Fruit fly (Drosophila melanogaster) whole organism, embryonic: ENCODE measurements around the gene SK.

Experiments
- ATbp ChIP-seq: fragments of 200-800 bp; sonication (Bioruptor generic); optimal IDR thresholded peaks from 2 replicates; lab custom pipeline; 2017; ENCODE audit warnings: missing biosample characterization, mild to moderate bottlenecking, missing genetic modification characterization, missing genetic modification reagents
- Atf-2 ChIP-seq: fragments of 200-800 bp; sonication (Bioruptor generic); optimal IDR thresholded peaks from 2 replicates; lab custom pipeline; 2016; ENCODE audit warnings: missing biosample characterization, missing genetic modification characterization
- Bgb ChIP-seq: fragments of 200-800 bp; sonication (Bioruptor generic); IDR thresholded peaks from 2 replicates; pipeline ENCODE4 v1.3.6; 2022; ENCODE audit warnings: missing biosample characterization, missing genetic modification characterization; ENCODE audit not compliant: partially characterized antibody
- CG11085 ChIP-seq: fragments of 200-800 bp; sonication (Bioruptor generic); IDR thresholded peaks from 2 replicates; pipeline ENCODE4 v1.3.6; 2022; ENCODE audit warnings: missing biosample characterization, missing genetic modification characterization
- CG12104 ChIP-seq: fragments of 200-800 bp; sonication (Bioruptor generic); optimal IDR thresholded peaks from 3 replicates; lab custom pipeline; 2016; ENCODE audit warnings: missing biosample characterization, missing genetic modification characterization
- CG13287 ChIP-seq: fragments of 200-800 bp; sonication (Bioruptor generic); IDR thresholded peaks from 2 replicates; pipeline ENCODE4 v1.3.6; 2022; ENCODE audit warnings: missing biosample characterization, missing genetic modification characterization; ENCODE audit not compliant: partially characterized antibody
- CG14860 ChIP-seq: fragments of 200-800 bp; sonication (Bioruptor generic); IDR thresholded peaks from 3 replicates; pipeline ENCODE4 v1.3.6; 2022; ENCODE audit warnings: missing biosample characterization, missing genetic modification characterization; ENCODE audit not compliant: partially characterized antibody
- CG18619 ChIP-seq: fragments of 200-800 bp; sonication (Bioruptor generic); optimal IDR thresholded peaks from 3 replicates; lab custom pipeline; 2017; ENCODE audit warnings: missing biosample characterization, mild to moderate bottlenecking, missing genetic modification characterization
- CG2202 ChIP-seq: fragments of 200-800 bp; sonication (Bioruptor generic); optimal IDR thresholded peaks from 2 replicates; lab custom pipeline; 2018; ENCODE audit warnings: missing biosample characterization, mild to moderate bottlenecking, missing genetic modification characterization
- CG30431 ChIP-seq: fragments of 200-800 bp; sonication (Bioruptor generic); optimal IDR thresholded peaks from 2 replicates; lab custom pipeline; 2017; ENCODE audit warnings: missing biosample characterization, missing genetic modification characterization
- CG32767 ChIP-seq: fragments of 200-800 bp; sonication (Bioruptor generic); IDR thresholded peaks from 2 replicates; pipeline ENCODE4 v1.3.6; 2022; ENCODE audit warnings: missing biosample characterization, missing genetic modification characterization
- CG3407 ChIP-seq: fragments of 200-800 bp; sonication (Bioruptor generic); optimal IDR thresholded peaks from 2 replicates; lab custom pipeline; 2018; ENCODE audit warnings: missing biosample characterization, mild to moderate bottlenecking, missing genetic modification characterization
- CG34422 ChIP-seq: fragments of 200-800 bp; sonication (Bioruptor generic); IDR thresholded peaks from 3 replicates; pipeline ENCODE4 v1.3.6; 2022; ENCODE audit warnings: missing biosample characterization, missing genetic modification characterization
- CG4404 ChIP-seq: fragments of 200-800 bp; sonication (Bioruptor generic); IDR thresholded peaks from 2 replicates; pipeline ENCODE4 v1.3.6; 2022; ENCODE audit warnings: missing biosample characterization, missing genetic modification characterization
- CG4617 ChIP-seq: fragments of 200-800 bp; sonication (Bioruptor generic); optimal IDR thresholded peaks from 3 replicates; lab custom pipeline; 2016; ENCODE audit warnings: missing biosample characterization, missing genetic modification characterization, borderline replicate concordance
- CG6683 ChIP-seq: fragments of 200-800 bp; sonication (Bioruptor generic); optimal IDR thresholded peaks from 2 replicates; lab custom pipeline; 2017; ENCODE audit warnings: missing biosample characterization, mild to moderate bottlenecking, missing genetic modification characterization, missing genetic modification reagents
- CG7963 ChIP-seq: fragments of 200-800 bp; sonication (Bioruptor generic); IDR thresholded peaks from 3 replicates; pipeline ENCODE4 v1.3.6; 2022; ENCODE audit warnings: missing biosample characterization, missing genetic modification characterization; ENCODE audit not compliant: partially characterized antibody
- CG9817 ChIP-seq: fragments of 200-800 bp; sonication (Bioruptor generic); optimal IDR thresholded peaks from 2 replicates; lab custom pipeline; 2018; ENCODE audit warnings: missing biosample characterization, mild to moderate bottlenecking, missing genetic modification characterization, moderate library complexity
- Chrac-16 ChIP-seq: fragments of 200-800 bp; sonication (Bioruptor generic); optimal IDR thresholded peaks from 3 replicates; lab custom pipeline; 2016; ENCODE audit warnings: missing biosample characterization, missing genetic modification characterization
- Doc3 ChIP-seq: fragments of 200-800 bp; sonication (Bioruptor generic); IDR thresholded peaks from 3 replicates; pipeline ENCODE4 v1.3.6; 2022; ENCODE audit warnings: missing biosample characterization, missing genetic modification characterization; ENCODE audit not compliant: partially characterized antibody
- ERR ChIP-seq: fragments of 200-800 bp; sonication (Bioruptor generic); optimal IDR thresholded peaks from 2 replicates; lab custom pipeline; 2016; ENCODE audit warnings: missing biosample characterization, missing genetic modification characterization
- Gsc ChIP-seq: fragments of 200-800 bp; sonication (Bioruptor generic); IDR thresholded peaks from 2 replicates; pipeline ENCODE4 v1.3.6; 2022; ENCODE audit warnings: missing biosample characterization, missing genetic modification characterization
- H2.0 ChIP-seq: fragments of 200-800 bp; sonication (Bioruptor generic); IDR thresholded peaks from 2 replicates; pipeline ENCODE4 v1.3.6; 2022; ENCODE audit warnings: missing biosample characterization, missing genetic modification characterization
- HLH54F ChIP-seq: fragments of 200-800 bp; sonication (Bioruptor generic); optimal IDR thresholded peaks from 3 replicates; lab custom pipeline; 2016; ENCODE audit warnings: missing biosample characterization, missing genetic modification characterization
- Hey ChIP-seq: fragments of 200-800 bp; sonication (Bioruptor generic); optimal IDR thresholded peaks from 3 replicates; lab custom pipeline; 2018; ENCODE audit warnings: missing biosample characterization, mild to moderate bottlenecking, missing genetic modification characterization
- Hsf ChIP-seq: fragments of 200-800 bp; sonication (Bioruptor generic); optimal IDR thresholded peaks from 3 replicates; lab custom pipeline; 2016; ENCODE audit warnings: missing biosample characterization, missing genetic modification characterization
- MBD-R2 ChIP-seq: fragments of 200-800 bp; sonication (Bioruptor generic); IDR thresholded peaks from 2 replicates; pipeline ENCODE4 v1.3.6; 2022; ENCODE audit warnings: missing biosample characterization, missing genetic modification characterization
- Max ChIP-seq: fragments of 200-800 bp; sonication (Bioruptor generic); optimal IDR thresholded peaks from 2 replicates; lab custom pipeline; 2016; ENCODE audit warnings: missing biosample characterization, mild to moderate bottlenecking, missing genetic modification characterization
- NC2α ChIP-seq: fragments of 200-800 bp; sonication (Bioruptor generic); optimal IDR thresholded peaks from 2 replicates; lab custom pipeline; 2016; ENCODE audit warnings: missing biosample characterization, missing genetic modification characterization
- Oli ChIP-seq: fragments of 200-800 bp; sonication (Bioruptor generic); optimal IDR thresholded peaks from 2 replicates; lab custom pipeline; 2018; ENCODE audit warnings: missing biosample characterization, mild to moderate bottlenecking, missing genetic modification characterization, moderate library complexity
- Sin3A ChIP-seq: fragments of >200 bp; optimal IDR thresholded peaks from 2 replicates; lab custom pipeline; 2018
- Ssrp ChIP-seq: fragments of 200-800 bp; sonication (Bioruptor generic); optimal IDR thresholded peaks from 2 replicates; lab custom pipeline; 2018; ENCODE audit warnings: missing biosample characterization, mild to moderate bottlenecking, missing genetic modification characterization, moderate library complexity
- YL-1 ChIP-seq: fragments of 200-800 bp; sonication (Bioruptor generic); optimal IDR thresholded peaks from 3 replicates; lab custom pipeline; 2017; ENCODE audit warnings: missing biosample characterization, mild to moderate bottlenecking, missing genetic modification characterization
- cg ChIP-seq: fragments of 200-800 bp; sonication (Bioruptor generic); optimal IDR thresholded peaks from 3 replicates; lab custom pipeline; 2019; ENCODE audit warnings: missing biosample characterization, mild to moderate bottlenecking, missing genetic modification characterization, moderate library complexity
- chif ChIP-seq, 2 experiments: fragments of 200-800 bp; sonication (Bioruptor generic); optimal IDR thresholded peaks; 3 replicates each; lab custom pipeline; 2016; ENCODE audit warnings: missing biosample characterization in 2 of 2, missing genetic modification characterization in 2 of 2
- dm ChIP-seq: fragments of 200-800 bp; sonication (Bioruptor generic); optimal IDR thresholded peaks from 3 replicates; lab custom pipeline; 2016; ENCODE audit warnings: missing biosample characterization, missing genetic modification characterization
- dmrt11E ChIP-seq: fragments of 200-800 bp; sonication (Bioruptor generic); optimal IDR thresholded peaks from 3 replicates; lab custom pipeline; 2018; ENCODE audit warnings: missing biosample characterization, mild to moderate bottlenecking, missing genetic modification characterization, moderate library complexity
- eve ChIP-seq, 2 experiments: fragments of >200 bp; optimal IDR thresholded peaks; 2 replicates each; lab custom pipeline; 2017; ENCODE audit warnings: missing biosample characterization in 2 of 2, missing genetic modification characterization in 2 of 2
- fd3F ChIP-seq: fragments of 200-800 bp; sonication (Bioruptor generic); optimal IDR thresholded peaks from 2 replicates; lab custom pipeline; 2018; ENCODE audit warnings: missing biosample characterization, mild to moderate bottlenecking, missing genetic modification characterization, moderate library complexity
- gem ChIP-seq: fragments of 200-800 bp; sonication (Bioruptor generic); optimal IDR thresholded peaks from 2 replicates; lab custom pipeline; 2019; ENCODE audit warnings: missing biosample characterization, mild to moderate bottlenecking, missing genetic modification characterization, moderate library complexity
- grau ChIP-seq: fragments of 200-800 bp; optimal IDR thresholded peaks from 3 replicates; lab custom pipeline; 2019; ENCODE audit warnings: missing biosample characterization, mild to moderate bottlenecking, missing genetic modification characterization, moderate library complexity
- ham ChIP-seq: fragments of 200-800 bp; sonication (Bioruptor generic); IDR thresholded peaks from 2 replicates; pipeline ENCODE4 v1.3.6; 2022; ENCODE audit warnings: missing biosample characterization, missing genetic modification characterization
- hb ChIP-seq: fragments of 200-800 bp; sonication (Bioruptor generic); IDR thresholded peaks from 3 replicates; pipeline ENCODE4 v1.3.6; 2022; ENCODE audit warnings: missing biosample characterization, missing genetic modification characterization; ENCODE audit not compliant: partially characterized antibody
- hbn ChIP-seq: fragments of 200-800 bp; sonication (Bioruptor generic); IDR thresholded peaks from 2 replicates; pipeline ENCODE4 v1.3.6; 2022; ENCODE audit warnings: missing biosample characterization, missing genetic modification characterization; ENCODE audit not compliant: partially characterized antibody
- inv ChIP-seq: fragments of 200-800 bp; sonication (Bioruptor generic); IDR thresholded peaks from 2 replicates; pipeline ENCODE4 v1.3.6; 2022; ENCODE audit warnings: missing biosample characterization, missing genetic modification characterization; ENCODE audit not compliant: partially characterized antibody
- luna ChIP-seq: fragments of 200-800 bp; sonication (Bioruptor generic); optimal IDR thresholded peaks from 2 replicates; lab custom pipeline; 2016; ENCODE audit warnings: missing biosample characterization, missing genetic modification characterization
- ssp ChIP-seq: fragments of 200-800 bp; sonication (Bioruptor generic); IDR thresholded peaks from 2 replicates; pipeline ENCODE4 v1.3.6; 2022; ENCODE audit warnings: missing biosample characterization, missing genetic modification characterization
- stwl ChIP-seq: fragments of 200-800 bp; sonication (Bioruptor generic); optimal IDR thresholded peaks from 3 replicates; lab custom pipeline; 2018; ENCODE audit warnings: missing biosample characterization, mild to moderate bottlenecking, missing genetic modification characterization, moderate library complexity
- vfl ChIP-seq: fragments of 200-800 bp; sonication (Bioruptor generic); optimal IDR thresholded peaks from 2 replicates; lab custom pipeline; 2016; ENCODE audit warnings: missing biosample characterization, missing genetic modification characterization
- wor ChIP-seq: fragments of 200-800 bp; sonication (Bioruptor generic); IDR thresholded peaks from 2 replicates; pipeline ENCODE4 v1.3.6; 2022; ENCODE audit warnings: missing biosample characterization, missing genetic modification characterization

The SK gene

DNA sequence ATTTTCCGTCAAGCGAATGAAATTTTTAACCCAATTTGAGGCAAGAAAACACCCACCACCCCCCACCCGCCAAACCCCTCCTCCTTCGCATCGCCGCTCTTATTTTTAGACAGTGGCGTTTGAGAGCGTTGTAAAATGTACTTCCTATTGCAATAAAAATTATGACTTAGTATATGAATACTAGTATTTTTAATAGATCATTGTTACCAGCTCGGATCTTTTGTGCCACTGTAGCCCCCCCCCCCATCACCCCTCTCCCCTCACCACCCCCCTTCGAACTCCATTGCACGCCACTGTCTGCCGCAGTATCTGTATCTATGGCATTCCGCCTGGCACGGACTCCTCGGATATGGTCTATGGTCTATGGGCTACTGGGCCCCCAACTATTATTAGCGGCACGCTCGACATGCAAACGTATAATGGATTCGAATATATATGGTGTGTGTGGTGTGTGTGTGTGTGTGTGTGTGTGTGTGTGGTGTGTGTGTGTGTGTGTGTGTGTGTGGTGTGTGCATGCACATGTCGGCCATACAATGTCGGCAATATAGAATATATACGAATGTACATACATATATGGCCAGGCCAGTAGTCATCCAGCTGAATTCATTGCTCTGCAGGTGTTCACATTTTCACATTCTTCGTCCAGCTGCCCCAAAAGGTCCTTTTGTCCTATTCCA is 10.0 kb downstream of the SK start (continued):
- TF ChIP-seq CG11085 (no peak), cg (GFP tag; lab: Kevin White, UChicago) (peak; percentile 11), ATbp (GFP tag; lab: Kevin White, UChicago) (peak; percentile 27), eve (GFP tag; optimal IDR thresholded peaks at IDR 0.05; lab: Kevin White, UChicago) (no peak), Hey (tag; lab: Kevin White, UChicago) (no peak), CG2202 (tag; lab: Kevin White, UChicago) (no peak), Max (GFP tag; lab: Kevin White, UChicago) (no peak), gem (tag; lab: Kevin White, UChicago) (peak; percentile 47), Bgb (GFP tag; lab: Robert Waterston, UW) (no peak), Ssrp (no peak), CG34422 (GFP tag; lab: Robert Waterston, UW) (no peak), Oli (tag; lab: Kevin White, UChicago) (peak; percentile 21), ssp (GFP tag; lab: Robert Waterston, UW) (peak; percentile 40), wor (GFP tag; lab: Robert Waterston, UW) (no peak), ERR (GFP tag; lab: Kevin White, UChicago) (no peak), CG18619 (GFP tag; lab: Kevin White, UChicago) (no peak), inv (GFP tag; lab: Robert Waterston, UW) (no peak), H2.0 (peak; percentile 21; the same call in 1 of the 2 replicates), CG6683 (GFP tag; lab: Kevin White, UChicago) (no peak), CG32767 (0 out of 2 replicates have a peak, but pooled peaks have one; percentile 24), HLH54F (GFP tag; lab: Kevin White, UChicago) (no peak), Atf-2 (GFP tag; lab: Kevin White, UChicago) (no peak), stwl (tag; lab: Kevin White, UChicago) (no peak), CG3407 (GFP tag; lab: Kevin White, UChicago) (no peak), grau (tag; lab: Kevin White, UChicago) (peak; percentile 15), YL-1 (GFP tag; lab: Kevin White, UChicago) (no peak), dmrt11E (no peak), CG30431 (GFP tag; lab: Kevin White, UChicago) (no peak), hb (GFP tag; lab: Robert Waterston, UW) (no peak), CG4404 (GFP tag; lab: Robert Waterston, UW) (no peak), CG9817 (no peak), fd3F (GFP tag; lab: Kevin White, UChicago) (no peak), Hsf (GFP tag; lab: Kevin White, UChicago) (no peak), dm (GFP tag; lab: Kevin White, UChicago) (no peak), CG4617 (no peak), chif (GFP tag; optimal IDR thresholded peaks at IDR 0.05; lab: Kevin White, UChicago) (no peak), MBD-R2 (GFP tag; lab: Robert Waterston, UW) (no peak), Gsc (GFP tag; lab: Robert Waterston, UW) (0 out of 2 replicates have a peak, but pooled peaks have one; percentile 24), Doc3 (GFP tag; lab: Robert Waterston, UW) (no peak), CG14860 (GFP tag; lab: Robert Waterston, UW) (no peak), hbn (GFP tag; lab: Robert Waterston, UW) (no peak), Chrac-16 (no peak), CG12104 (GFP tag; lab: Kevin White, UChicago) (no peak), vfl (GFP tag; lab: Kevin White, UChicago) (no peak), ham (no peak), luna (GFP tag; lab: Kevin White, UChicago) (no peak), NC2α (GFP tag; lab: Kevin White, UChicago) (no peak), CG7963 (GFP tag; lab: Robert Waterston, UW) (no peak), CG13287 (no peak), Sin3A (lab: Kevin White, UChicago) (no peak)
